Worm (Caenorhabditis elegans) whole organism, late embryonic: ENCODE measurements around the gene picd-1.

Source experiments
- ceh-14 ChIP-seq: sonication (generic microtip); optimal IDR thresholded peaks from 2 replicates; lab custom pipeline; 2016; ENCODE audit warnings: missing genotype, missing genetic modification characterization, missing compliant biosample characterization
- madf-2 ChIP-seq: sonication (generic microtip); optimal IDR thresholded peaks from 2 replicates; lab custom pipeline; 2017; ENCODE audit warnings: missing genetic modification characterization, missing compliant biosample characterization
- mec-3 ChIP-seq: sonication (generic microtip); optimal IDR thresholded peaks from 2 replicates; lab custom pipeline; 2016; ENCODE audit warnings: borderline replicate concordance, missing genetic modification characterization, missing compliant biosample characterization
- pqm-1 ChIP-seq: sonication (generic microtip); optimal IDR thresholded peaks from 2 replicates; lab custom pipeline; 2016; ENCODE audit warnings: missing genetic modification characterization, missing compliant biosample characterization

ce11 chrV:153867-154266 lies 49.2 kb downstream of the picd-1 start:
- TF ChIP-seq pqm-1 (tag; lab: Kevin White, UChicago), result no peak
- TF ChIP-seq madf-2 (tag; lab: Kevin White, UChicago), result no peak
- no peak for TF ChIP-seq mec-3 (tag; lab: Kevin White, UChicago)
- TF ChIP-seq ceh-14 (tag; lab: Kevin White, UChicago), result no peak
